Fruit fly (Drosophila melanogaster): ENCODE data around the gene CG11134.

CG11134 gene

dm6 chrX:13748906-13749872 is 11.4 kb downstream of the CG11134 start (continued):
- TF ChIP-seq CG2129 (GFP tag; IDR thresholded peaks at IDR 0.05; ENCODE audit: partially characterized antibody) (no peak), tap (tag; optimal IDR thresholded peaks at IDR 0.05) (peak; percentile 63), CG31365 (tag; optimal IDR thresholded peaks at IDR 0.05) (no peak)

- TF ChIP-seq B-H2 (GFP tag; optimal IDR thresholded peaks at IDR 0.05) (peak; percentile 68), pfk (GFP tag; optimal IDR thresholded peaks at IDR 0.05) (peak; percentile 31), HmgZ (tag; optimal IDR thresholded peaks at IDR 0.05) (no peak), fd64A (GFP tag; optimal IDR thresholded peaks at IDR 0.05) (peak; percentile 45), CG8290 (GFP tag; optimal IDR thresholded peaks at IDR 0.05) (no peak), CG8290 (tag; optimal IDR thresholded peaks at IDR 0.05) (peak in 1 of 2 experiments; percentile 54), Dad (GFP tag; optimal IDR thresholded peaks at IDR 0.05) (no peak), so (GFP tag; IDR thresholded peaks at IDR 0.05) (peak; percentile 9; the same call in 1 of the 3 replicates), PHDP (tag; optimal IDR thresholded peaks at IDR 0.05) (no peak), org-1 (GFP tag; optimal IDR thresholded peaks at IDR 0.05) (peak; percentile 13), Med (GFP tag) (peak; percentile 58), NFAT (GFP tag; IDR thresholded peaks at IDR 0.05) (0 out of 2 replicates have a peak, but pooled peaks have one; percentile 3), Atf6 (GFP tag; IDR thresholded peaks at IDR 0.05) (0 out of 2 replicates have a peak, but pooled peaks have one; percentile 10), CG9437 (GFP tag; optimal IDR thresholded peaks at IDR 0.05) (peak; percentile 19), abd-A (tag; optimal IDR thresholded peaks at IDR 0.05) (peak; percentile 33), CG7963 (GFP tag; IDR thresholded peaks at IDR 0.05; ENCODE audit: partially characterized antibody) (no peak), CG12071 (GFP tag; optimal IDR thresholded peaks at IDR 0.05) (peak; percentile 10), CG4328 (GFP tag; optimal IDR thresholded peaks at IDR 0.05) (peak; percentile 54), Pdp1 (GFP tag; optimal IDR thresholded peaks at IDR 0.05) (peak in 1 of 2 experiments; percentile 75), CG34376 (GFP tag; optimal IDR thresholded peaks at IDR 0.05) (peak; percentile 46), stc (GFP tag; IDR thresholded peaks at IDR 0.05) (0 out of 2 replicates have a peak, but pooled peaks have one; percentile 5), Dref (GFP tag; IDR thresholded peaks at IDR 0.05) (no peak), bsh (GFP tag; optimal IDR thresholded peaks at IDR 0.05) (no peak), CG14441 (GFP tag; IDR thresholded peaks at IDR 0.05) (no peak), row (GFP tag; IDR thresholded peaks at IDR 0.05) (no peak), sisA (GFP tag; IDR thresholded peaks at IDR 0.05) (no peak), mirr (GFP tag; optimal IDR thresholded peaks at IDR 0.05) (peak; percentile 75), Blimp-1 (GFP tag; optimal IDR thresholded peaks at IDR 0.05) (no peak), CG12219 (GFP tag; optimal IDR thresholded peaks at IDR 0.05) (no peak), C15 (GFP tag; IDR thresholded peaks at IDR 0.05) (no peak), CG10543 (GFP tag; optimal IDR thresholded peaks at IDR 0.05) (peak; percentile 13), sug (tag; optimal IDR thresholded peaks at IDR 0.05) (peak; percentile 95)
Measured at dm6 chrX:13749873-13750241, 12.1 kb downstream of the CG11134 start.

dm6 chrX:13752543-13753046 is 14.9 kb downstream of the CG11134 start:
- TF ChIP-seq CG10979 (tag; optimal IDR thresholded peaks at IDR 0.05): no peak
- no peak for TF ChIP-seq CG17568 (GFP tag; optimal IDR thresholded peaks at IDR 0.05)
- TF ChIP-seq sens (GFP tag): peak; percentile 9
- TF ChIP-seq ato (GFP tag; IDR thresholded peaks at IDR 0.05; ENCODE audit: partially characterized antibody): no peak
- no peak for TF ChIP-seq Chrac-16 (GFP tag; optimal IDR thresholded peaks at IDR 0.05)
- TF ChIP-seq corto (GFP tag; optimal IDR thresholded peaks at IDR 0.05): no peak
- no peak for TF ChIP-seq lmd (GFP tag; IDR thresholded peaks at IDR 0.05)
- no peak for TF ChIP-seq gcm2 (GFP tag; optimal IDR thresholded peaks at IDR 0.05)
- no peak for TF ChIP-seq CG11093 (GFP tag; IDR thresholded peaks at IDR 0.05)
- TF ChIP-seq CG15601 (tag; optimal IDR thresholded peaks at IDR 0.05): no peak
- TF ChIP-seq gce (GFP tag; IDR thresholded peaks at IDR 0.05): no peak
- TF ChIP-seq az2 (GFP tag; optimal IDR thresholded peaks at IDR 0.05): no peak
- TF ChIP-seq lab (GFP tag; optimal IDR thresholded peaks at IDR 0.05): peak; percentile 15

All from whole organism, embryonic.